Worm (Caenorhabditis elegans): ENCODE data around the gene F40F9.3.

Gene F40F9.3

DNA sequence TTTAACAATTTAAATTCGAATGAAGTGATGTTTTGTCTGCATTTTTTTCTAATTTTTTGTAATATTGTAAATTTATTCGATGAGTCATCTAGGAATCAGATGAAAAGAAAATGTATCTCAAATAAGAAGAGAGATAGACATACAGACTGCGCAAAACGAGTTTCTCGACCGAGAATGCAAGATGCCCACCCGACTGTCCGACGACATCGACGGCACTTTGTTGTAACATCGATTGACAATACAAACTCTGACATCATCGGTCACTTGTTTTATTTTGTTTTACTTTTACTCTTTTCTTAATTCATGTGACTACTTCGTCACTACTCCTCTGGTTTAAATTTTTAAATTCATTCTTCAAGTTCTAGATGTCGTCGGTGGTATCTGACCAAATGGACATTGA lies 25.8 kb downstream of the F40F9.3 start, which contains the start of gene sta-2:
Gene sta-2, plus strand, starts transcription at position 349 of the 400 bp plus-strand sequence.
- TF ChIP-seq nhr-23 (tag; optimal IDR thresholded peaks at IDR 0.05), result peak; percentile 65
- peak; percentile 8 for TF ChIP-seq egl-27 (tag; optimal IDR thresholded peaks at IDR 0.05)
- no peak for TF ChIP-seq ZK546.5 (tag; optimal IDR thresholded peaks at IDR 0.05)
- TF ChIP-seq ceh-28 (tag; optimal IDR thresholded peaks at IDR 0.05), result peak; percentile 57
- TF ChIP-seq snpc-4 (tag; optimal IDR thresholded peaks at IDR 0.05), result no peak
- TF ChIP-seq nhr-25 (tag; optimal IDR thresholded peaks at IDR 0.05), result peak; percentile 85

DNA sequence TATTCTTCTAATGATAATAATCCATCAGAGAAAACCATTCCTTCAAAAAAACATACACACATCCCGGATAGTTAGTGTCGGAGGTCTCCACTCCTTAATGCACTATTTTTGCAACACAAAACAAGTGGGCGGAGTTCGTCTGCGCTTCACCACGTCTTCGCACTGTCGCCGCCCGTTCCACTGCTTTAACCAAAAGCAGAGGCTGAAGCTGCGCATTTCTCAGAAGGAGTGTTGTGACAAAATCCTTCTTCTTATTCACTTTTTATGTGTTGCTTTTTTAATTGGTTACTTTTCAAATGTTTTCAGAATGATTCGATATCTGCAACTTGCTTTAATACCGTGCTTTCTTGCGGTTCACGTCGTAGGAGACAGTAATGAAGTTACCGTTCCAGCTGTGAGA lies 29.9 kb downstream of the F40F9.3 start, which contains the start of gene F58E6.13:
Gene F58E6.13, plus strand, starts transcription at position 301 of the 400 bp plus-strand sequence.
- TF ChIP-seq mdl-1 (tag; optimal IDR thresholded peaks at IDR 0.05) (no peak), zag-1 (tag; optimal IDR thresholded peaks at IDR 0.05) (no peak), eor-1 (tag; optimal IDR thresholded peaks at IDR 0.05) (no peak), ceh-28 (tag; optimal IDR thresholded peaks at IDR 0.05) (no peak), fkh-2 (tag; optimal IDR thresholded peaks at IDR 0.05) (no peak), elt-2 (tag; optimal IDR thresholded peaks at IDR 0.05) (no peak), nhr-67 (tag; optimal IDR thresholded peaks at IDR 0.05) (no peak), sea-2 (GFP tag; optimal IDR thresholded peaks at IDR 0.05) (no peak), nhr-77 (tag; optimal IDR thresholded peaks at IDR 0.05) (no peak), nhr-23 (tag; optimal IDR thresholded peaks at IDR 0.05) (no peak), fkh-10 (GFP tag; optimal IDR thresholded peaks at IDR 0.05) (no peak)

DNA sequence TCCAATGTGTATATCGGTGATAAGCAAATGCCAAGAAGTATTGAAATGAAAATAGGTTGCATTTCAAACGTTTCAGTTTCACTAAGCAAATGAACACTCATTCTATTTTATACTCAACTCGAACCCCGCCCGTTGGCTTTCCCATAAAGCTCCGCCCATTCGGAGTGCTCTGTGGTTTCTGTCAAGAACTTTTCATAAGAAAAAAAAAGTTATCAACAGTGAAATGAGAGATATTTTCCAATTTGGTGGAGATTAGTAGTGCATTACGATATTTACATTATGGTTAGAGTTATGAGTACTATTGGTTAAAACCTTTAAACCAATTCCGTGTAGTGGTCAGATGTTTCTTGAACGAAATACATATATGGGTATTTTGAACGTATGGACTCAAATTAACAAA lies 35.3 kb downstream of the F40F9.3 start, which contains the start of gene F58E6.4:
Gene F58E6.4, minus strand, starts transcription at position 101 of the 400 bp plus-strand sequence.
- no peak for TF ChIP-seq snpc-4 (tag; optimal IDR thresholded peaks at IDR 0.05)
- TF ChIP-seq unc-62 (GFP tag; optimal IDR thresholded peaks at IDR 0.05), result no peak
- no peak for TF ChIP-seq nhr-11 (tag; optimal IDR thresholded peaks at IDR 0.05)
- TF ChIP-seq nhr-12 (tag; optimal IDR thresholded peaks at IDR 0.05), result no peak
- no peak for TF ChIP-seq lsy-12 (tag; optimal IDR thresholded peaks at IDR 0.05)
- no peak for TF ChIP-seq nhr-28 (tag; optimal IDR thresholded peaks at IDR 0.05)
- TF ChIP-seq mml-1 (tag; optimal IDR thresholded peaks at IDR 0.05), result no peak

DNA sequence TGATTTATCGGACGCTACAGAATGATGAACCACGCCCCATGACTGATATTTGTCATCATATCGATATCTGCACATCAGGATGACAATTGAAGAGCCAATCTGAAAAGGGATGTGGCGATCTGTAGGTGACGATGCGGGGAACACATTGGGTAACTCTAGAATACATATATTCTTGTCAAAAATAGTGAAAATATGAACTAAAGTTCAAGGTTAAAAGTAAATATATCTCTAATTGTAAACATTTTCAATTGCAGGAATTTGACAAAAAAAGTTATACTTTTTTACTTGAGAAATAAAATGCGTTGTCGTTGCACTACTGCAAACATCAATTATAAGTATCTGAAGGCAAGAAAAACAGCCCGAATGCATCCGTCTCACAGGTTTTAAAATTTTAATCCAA lies 37.9 kb downstream of the F40F9.3 start, which contains the start of gene F58E6.6:
Gene F58E6.6, minus strand, starts transcription at position 101 of the 400 bp plus-strand sequence.
- TF ChIP-seq nhr-25 (tag; optimal IDR thresholded peaks at IDR 0.05), result no peak
- no peak for TF ChIP-seq nhr-11 (tag; optimal IDR thresholded peaks at IDR 0.05)
- no peak for TF ChIP-seq nhr-237 (tag; optimal IDR thresholded peaks at IDR 0.05)
- TF ChIP-seq fkh-2 (tag; optimal IDR thresholded peaks at IDR 0.05), result no peak
- TF ChIP-seq zag-1 (tag; optimal IDR thresholded peaks at IDR 0.05), result no peak
- TF ChIP-seq pqm-1 (tag; optimal IDR thresholded peaks at IDR 0.05), result no peak
- no peak for TF ChIP-seq nhr-43 (tag; optimal IDR thresholded peaks at IDR 0.05; ENCODE audit: poor library complexity, severe bottlenecking)
- TF ChIP-seq R02D3.7 (tag; optimal IDR thresholded peaks at IDR 0.05), result no peak
- TF ChIP-seq mdl-1 (tag; optimal IDR thresholded peaks at IDR 0.05), result no peak
- TF ChIP-seq ceh-82 (tag; optimal IDR thresholded peaks at IDR 0.05), result no peak
- no peak for TF ChIP-seq ceh-16 (tag; optimal IDR thresholded peaks at IDR 0.05)
- no peak for TF ChIP-seq nhr-23 (tag; optimal IDR thresholded peaks at IDR 0.05)
- no peak for TF ChIP-seq lin-39 (tag; optimal IDR thresholded peaks at IDR 0.05)
- no peak for TF ChIP-seq sea-2 (GFP tag; optimal IDR thresholded peaks at IDR 0.05)
- no peak for TF ChIP-seq mml-1 (tag; optimal IDR thresholded peaks at IDR 0.05)
- no peak for TF ChIP-seq fos-1 (tag; optimal IDR thresholded peaks at IDR 0.05)
- no peak for TF ChIP-seq ztf-4 (tag; optimal IDR thresholded peaks at IDR 0.05)
- TF ChIP-seq aly-2 (tag; optimal IDR thresholded peaks at IDR 0.05), result no peak

DNA sequence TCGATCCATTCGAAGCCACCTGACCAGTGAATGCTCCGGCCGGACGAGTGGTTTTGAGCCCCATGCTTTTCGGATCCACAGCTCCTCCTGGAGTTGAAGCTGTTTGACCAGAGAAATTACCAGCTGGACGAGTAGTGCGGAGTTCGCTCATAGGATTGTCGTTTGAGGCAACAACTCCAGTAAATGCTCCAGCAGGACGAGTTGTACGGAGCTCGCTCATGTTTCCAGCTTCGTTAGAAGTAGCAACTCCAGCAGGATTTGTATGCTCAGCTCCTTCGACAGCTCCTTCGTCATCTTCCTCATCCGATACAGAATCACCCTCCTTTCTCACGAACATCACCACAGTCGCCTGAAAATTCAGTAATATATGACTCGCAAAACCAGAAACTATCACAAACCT lies 38.5 kb downstream of the F40F9.3 start:
- TF ChIP-seq mml-1 (tag; optimal IDR thresholded peaks at IDR 0.05) (no peak), pqm-1 (tag; optimal IDR thresholded peaks at IDR 0.05) (no peak), sea-2 (GFP tag; optimal IDR thresholded peaks at IDR 0.05) (no peak), pha-4 (tag; optimal IDR thresholded peaks at IDR 0.05) (no peak), ZK546.5 (tag; optimal IDR thresholded peaks at IDR 0.05) (no peak), ceh-9 (tag; optimal IDR thresholded peaks at IDR 0.05) (no peak), nhr-77 (tag; optimal IDR thresholded peaks at IDR 0.05) (no peak), nhr-23 (tag; optimal IDR thresholded peaks at IDR 0.05) (no peak), tbx-2 (tag; optimal IDR thresholded peaks at IDR 0.05) (no peak), egl-27 (tag; optimal IDR thresholded peaks at IDR 0.05) (no peak), nhr-237 (tag; optimal IDR thresholded peaks at IDR 0.05) (no peak), ceh-28 (tag; optimal IDR thresholded peaks at IDR 0.05) (no peak)
